Fruit fly (Drosophila melanogaster) whole organism, embryonic: ENCODE results near the gene Rab5.

ENCODE experiments used
- ATbp ChIP-seq: fragments of 200-800 bp; sonication (Bioruptor generic); optimal IDR thresholded peaks from 2 replicates; lab custom pipeline; 2017; ENCODE audit warnings: missing biosample characterization, mild to moderate bottlenecking, missing genetic modification characterization, missing genetic modification reagents
- BtbVII ChIP-seq: fragments of 200-800 bp; sonication (Bioruptor generic); optimal IDR thresholded peaks from 3 replicates; lab custom pipeline; 2017; ENCODE audit warnings: missing biosample characterization, mild to moderate bottlenecking, missing genetic modification characterization
- CG10267 ChIP-seq: fragments of 200-800 bp; sonication (Bioruptor generic); optimal IDR thresholded peaks from 2 replicates; lab custom pipeline; 2018; ENCODE audit warnings: missing biosample characterization, mild to moderate bottlenecking, missing genetic modification characterization, moderate library complexity
- CG11696 ChIP-seq: fragments of 200-800 bp; sonication (Bioruptor generic); IDR thresholded peaks from 2 replicates; pipeline ENCODE4 v1.3.6; 2022; ENCODE audit warnings: missing biosample characterization, missing genetic modification characterization
- CG13287 ChIP-seq: fragments of 200-800 bp; sonication (Bioruptor generic); IDR thresholded peaks from 2 replicates; pipeline ENCODE4 v1.3.6; 2022; ENCODE audit warnings: missing biosample characterization, missing genetic modification characterization; ENCODE audit not compliant: partially characterized antibody
- CG13424 ChIP-seq: fragments of 200-800 bp; sonication (Bioruptor generic); optimal IDR thresholded peaks from 2 replicates; lab custom pipeline; 2019; ENCODE audit warnings: missing biosample characterization, mild to moderate bottlenecking, missing genetic modification characterization, moderate library complexity
- CG13894 ChIP-seq: fragments of 200-800 bp; sonication (Bioruptor generic); optimal IDR thresholded peaks from 3 replicates; lab custom pipeline; 2018; ENCODE audit warnings: missing biosample characterization, mild to moderate bottlenecking, missing genetic modification characterization, moderate library complexity
- CG1603 ChIP-seq: fragments of 200-800 bp; sonication (Bioruptor generic); optimal IDR thresholded peaks from 2 replicates; lab custom pipeline; 2019; ENCODE audit warnings: missing biosample characterization, mild to moderate bottlenecking, missing genetic modification characterization, moderate library complexity
- CG16779 ChIP-seq: fragments of 200-800 bp; sonication (Bioruptor generic); IDR thresholded peaks from 2 replicates; pipeline ENCODE4 v1.3.6; 2022; ENCODE audit warnings: missing biosample characterization, missing genetic modification characterization
- CG16863 ChIP-seq: fragments of 200-800 bp; sonication (Bioruptor generic); optimal IDR thresholded peaks from 3 replicates; lab custom pipeline; 2016; ENCODE audit warnings: missing biosample characterization, missing genetic modification characterization
- CG17612 ChIP-seq: fragments of 200-800 bp; sonication (Bioruptor generic); IDR thresholded peaks from 2 replicates; pipeline ENCODE4 v1.3.6; 2022; ENCODE audit warnings: missing biosample characterization, missing genetic modification characterization
- CG17829 ChIP-seq: fragments of 200-800 bp; optimal IDR thresholded peaks from 2 replicates; lab custom pipeline; 2019; ENCODE audit warnings: missing biosample characterization, mild to moderate bottlenecking, missing genetic modification characterization, moderate library complexity
- CG2120 ChIP-seq: fragments of 200-800 bp; sonication (Bioruptor generic); optimal IDR thresholded peaks from 3 replicates; lab custom pipeline; 2016; ENCODE audit warnings: missing biosample characterization, missing genetic modification characterization
- CG3065 ChIP-seq: fragments of 200-800 bp; sonication (Bioruptor generic); optimal IDR thresholded peaks from 2 replicates; lab custom pipeline; 2016; ENCODE audit warnings: missing biosample characterization, missing genetic modification characterization
- CG31388 ChIP-seq: fragments of 200-800 bp; sonication (Bioruptor generic); optimal IDR thresholded peaks from 2 replicates; lab custom pipeline; 2016; ENCODE audit warnings: missing biosample characterization, missing genetic modification characterization
- CG33213 ChIP-seq: fragments of 200-800 bp; sonication (Bioruptor generic); optimal IDR thresholded peaks from 3 replicates; lab custom pipeline; 2016; ENCODE audit warnings: missing biosample characterization, missing genetic modification characterization
- CG6813 ChIP-seq: fragments of 200-800 bp; sonication (Bioruptor generic); optimal IDR thresholded peaks from 2 replicates; lab custom pipeline; 2017; ENCODE audit warnings: missing biosample characterization, missing genetic modification characterization, mild to moderate bottlenecking, moderate library complexity, missing genetic modification reagents
- CG7556 ChIP-seq: fragments of 200-800 bp; sonication (Bioruptor generic); optimal IDR thresholded peaks from 2 replicates; lab custom pipeline; 2017; ENCODE audit warnings: missing biosample characterization, mild to moderate bottlenecking, missing genetic modification characterization
- Dad ChIP-seq: fragments of 200-800 bp; sonication (Bioruptor generic); optimal IDR thresholded peaks from 3 replicates; lab custom pipeline; 2016; ENCODE audit warnings: missing biosample characterization, missing genetic modification characterization
- ERR ChIP-seq: fragments of 200-800 bp; sonication (Bioruptor generic); optimal IDR thresholded peaks from 2 replicates; lab custom pipeline; 2016; ENCODE audit warnings: missing biosample characterization, missing genetic modification characterization
- Elba2 ChIP-seq: fragments of 200-800 bp; sonication (Bioruptor generic); optimal IDR thresholded peaks from 3 replicates; lab custom pipeline; 2016; ENCODE audit warnings: missing biosample characterization, missing genetic modification characterization
- HLH4C ChIP-seq: fragments of 200-800 bp; sonication (Bioruptor generic); IDR thresholded peaks from 3 replicates; pipeline ENCODE4 v1.3.6; 2022; ENCODE audit warnings: missing biosample characterization, missing genetic modification characterization; ENCODE audit not compliant: partially characterized antibody
- Hand ChIP-seq: fragments of 200-800 bp; sonication (Bioruptor generic); optimal IDR thresholded peaks from 2 replicates; lab custom pipeline; 2017; ENCODE audit warnings: mild to moderate bottlenecking, missing biosample characterization, missing genetic modification reagents, missing genetic modification characterization
- Hey ChIP-seq: fragments of 200-800 bp; sonication (Bioruptor generic); optimal IDR thresholded peaks from 3 replicates; lab custom pipeline; 2018; ENCODE audit warnings: missing biosample characterization, mild to moderate bottlenecking, missing genetic modification characterization
- Hmx ChIP-seq: fragments of 200-800 bp; sonication (Bioruptor generic); optimal IDR thresholded peaks from 2 replicates; lab custom pipeline; 2016; ENCODE audit warnings: missing biosample characterization, missing genetic modification characterization
- Hsf ChIP-seq: fragments of 200-800 bp; sonication (Bioruptor generic); optimal IDR thresholded peaks from 3 replicates; lab custom pipeline; 2016; ENCODE audit warnings: missing biosample characterization, missing genetic modification characterization
- Lpt ChIP-seq: fragments of >200 bp; optimal IDR thresholded peaks from 2 replicates; lab custom pipeline; 2018; ENCODE audit warnings: missing biosample characterization, missing genetic modification characterization
- MTF-1 ChIP-seq: fragments of 200-800 bp; sonication (Bioruptor generic); optimal IDR thresholded peaks from 2 replicates; lab custom pipeline; 2018; ENCODE audit warnings: missing biosample characterization, mild to moderate bottlenecking, missing genetic modification characterization, borderline replicate concordance
- Mes4 ChIP-seq: fragments of 200-800 bp; sonication (Bioruptor generic); optimal IDR thresholded peaks from 2 replicates; lab custom pipeline; 2016; ENCODE audit warnings: missing biosample characterization, missing genetic modification characterization
- NK7.1 ChIP-seq: fragments of 200-800 bp; sonication (Bioruptor generic); optimal IDR thresholded peaks from 3 replicates; lab custom pipeline; 2016; ENCODE audit warnings: missing biosample characterization, missing genetic modification characterization
- Poxn ChIP-seq: fragments of 200-800 bp; sonication (Bioruptor generic); IDR thresholded peaks from 2 replicates; pipeline ENCODE4 v1.3.6; 2022; ENCODE audit warnings: missing biosample characterization, missing genetic modification characterization
- Sox100B ChIP-seq: fragments of 200-800 bp; sonication (Bioruptor generic); optimal IDR thresholded peaks from 3 replicates; lab custom pipeline; 2018; ENCODE audit warnings: missing biosample characterization, mild to moderate bottlenecking, missing genetic modification characterization
- Spps ChIP-seq: fragments of 200-800 bp; sonication (Bioruptor generic); optimal IDR thresholded peaks from 2 replicates; lab custom pipeline; 2018; ENCODE audit warnings: missing biosample characterization, mild to moderate bottlenecking, missing genetic modification characterization
- Sry-δ ChIP-seq: fragments of 200-800 bp; sonication (Bioruptor generic); optimal IDR thresholded peaks from 2 replicates; lab custom pipeline; 2016; ENCODE audit warnings: missing biosample characterization, missing genetic modification characterization
- az2 ChIP-seq: fragments of 200-800 bp; sonication (Bioruptor generic); optimal IDR thresholded peaks from 3 replicates; lab custom pipeline; 2016; ENCODE audit warnings: missing biosample characterization, missing genetic modification characterization
- bab2 ChIP-seq: fragments of 200-800 bp; sonication (Bioruptor generic); optimal IDR thresholded peaks from 2 replicates; lab custom pipeline; 2016; ENCODE audit warnings: missing biosample characterization, missing genetic modification characterization
- btn ChIP-seq: fragments of 200-800 bp; sonication (Bioruptor generic); optimal IDR thresholded peaks from 2 replicates; lab custom pipeline; 2016; ENCODE audit warnings: missing biosample characterization, missing genetic modification characterization
- cato ChIP-seq: fragments of 200-800 bp; sonication (Bioruptor generic); optimal IDR thresholded peaks from 2 replicates; lab custom pipeline; 2016; ENCODE audit warnings: missing biosample characterization, missing genetic modification characterization, borderline replicate concordance
- chif ChIP-seq, 2 experiments: fragments of 200-800 bp; sonication (Bioruptor generic); optimal IDR thresholded peaks; 3 replicates each; lab custom pipeline; 2016; ENCODE audit warnings: missing biosample characterization in 2 of 2, missing genetic modification characterization in 2 of 2
- dati ChIP-seq: fragments of 200-800 bp; sonication (Bioruptor generic); IDR thresholded peaks from 2 replicates; pipeline ENCODE4 v1.3.6; 2022; ENCODE audit warnings: missing biosample characterization, missing genetic modification characterization
- disco-r ChIP-seq: fragments of 200-800 bp; sonication (Bioruptor generic); optimal IDR thresholded peaks from 2 replicates; lab custom pipeline; 2016; ENCODE audit warnings: missing biosample characterization, missing genetic modification characterization
- fd102C ChIP-seq: fragments of 200-800 bp; sonication (Bioruptor generic); optimal IDR thresholded peaks from 2 replicates; lab custom pipeline; 2018; ENCODE audit warnings: missing biosample characterization, mild to moderate bottlenecking, missing genetic modification characterization, moderate library complexity
- gcm ChIP-seq: fragments of 200-800 bp; sonication (Bioruptor generic); optimal IDR thresholded peaks from 2 replicates; lab custom pipeline; 2019; ENCODE audit warnings: missing biosample characterization, mild to moderate bottlenecking, missing genetic modification characterization, moderate library complexity
- nmo ChIP-seq: fragments of 200-800 bp; sonication (Bioruptor generic); optimal IDR thresholded peaks from 2 replicates; lab custom pipeline; 2018; ENCODE audit warnings: missing biosample characterization, mild to moderate bottlenecking, missing genetic modification characterization, moderate library complexity
- pan ChIP-seq, 4 experiments: fragments of >200 bp in 3 of 4; fragments of 200-800 bp in 1 of 4; sonication (Bioruptor generic) in 1 of 4; optimal IDR thresholded peaks in 3 of 4; IDR thresholded peaks in 1 of 4; 2 replicates each; pipeline versions ENCODE4 v1.3.6 to Lab custom; 2017 to 2022; ENCODE audit warnings: missing biosample characterization in 2 of 4, missing genetic modification characterization in 2 of 4, mixed read lengths in 1 of 4
- prd ChIP-seq, 3 experiments: fragments of >200 bp in 2 of 3; fragments of 200-800 bp in 1 of 3; sonication (Bioruptor generic) in 1 of 3; optimal IDR thresholded peaks in 2 of 3; IDR thresholded peaks in 1 of 3; 2 replicates in 2 of 3; 3 replicates in 1 of 3; pipeline versions ENCODE4 v1.3.6 to Lab custom; 2017 to 2022; ENCODE audit warnings: missing biosample characterization in 1 of 3, missing genetic modification characterization in 1 of 3
- ro ChIP-seq: fragments of 200-800 bp; sonication (Bioruptor generic); IDR thresholded peaks from 2 replicates; pipeline ENCODE4 v1.3.6; 2022; ENCODE audit warnings: missing biosample characterization, missing genetic modification characterization
- sr ChIP-seq: fragments of 200-800 bp; sonication (Bioruptor generic); IDR thresholded peaks from 3 replicates; pipeline ENCODE4 v1.3.6; 2022; ENCODE audit warnings: missing biosample characterization, missing genetic modification characterization

Rab5 gene

dm6 chr2L:2375655-2376417 lies 10.8 kb upstream of the Rab5 start, which contains the start of gene Atxn7 (continued):
- peak; percentile 78 for TF ChIP-seq sr (GFP tag; lab: Robert Waterston, UW)
- TF ChIP-seq CG17612, result no peak; the same call in 1 of the 2 replicates
- no peak for TF ChIP-seq btn (GFP tag; lab: Kevin White, UChicago)
- TF ChIP-seq nmo (GFP tag; lab: Kevin White, UChicago), result peak; percentile 73
- TF ChIP-seq Dad, result peak; percentile 36
- TF ChIP-seq MTF-1, result peak; percentile 70
- TF ChIP-seq CG16779, result no peak
- TF ChIP-seq Hsf, result peak; percentile 74
- TF ChIP-seq Elba2 (GFP tag; lab: Kevin White, UChicago), result no peak
- TF ChIP-seq CG13894 (tag; lab: Kevin White, UChicago), result peak; percentile 36
- no peak for TF ChIP-seq Lpt (GFP tag; lab: Kevin White, UChicago)
- peak; percentile 89 for TF ChIP-seq CG13287 (GFP tag; lab: Robert Waterston, UW)
- peak; percentile 53 for TF ChIP-seq CG7556
- no peak for TF ChIP-seq Spps (tag; lab: Kevin White, UChicago)
- peak; percentile 83 for TF ChIP-seq CG33213 (GFP tag; lab: Kevin White, UChicago)
- TF ChIP-seq ro, result no peak
- peak; percentile 33 for TF ChIP-seq BtbVII
- TF ChIP-seq CG6813 (GFP tag; lab: Kevin White, UChicago), result peak; percentile 38
- peak; percentile 92 for TF ChIP-seq CG1603
- no peak for TF ChIP-seq cato (GFP tag; lab: Kevin White, UChicago)
- peak; percentile 10 for TF ChIP-seq Hmx (GFP tag; lab: Kevin White, UChicago)
- peak; percentile 62 for TF ChIP-seq gcm (GFP tag; lab: Kevin White, UChicago)
- TF ChIP-seq CG13424, result peak; percentile 44
- peak; percentile 24 for TF ChIP-seq az2
- peak; percentile 28 for TF ChIP-seq fd102C (GFP tag; lab: Kevin White, UChicago)
- TF ChIP-seq NK7.1 (GFP tag; lab: Kevin White, UChicago), result peak; percentile 71
- TF ChIP-seq prd (optimal IDR thresholded peaks at IDR 0.05; lab: Kevin White, UChicago), result no peak
- no peak; the same call in 2 of the 3 replicates for TF ChIP-seq prd (GFP tag; IDR thresholded peaks at IDR 0.05; lab: Robert Waterston, UW)
- TF ChIP-seq CG10267 (tag; lab: Kevin White, UChicago), result peak; percentile 67
- no peak for TF ChIP-seq Hand
- TF ChIP-seq Sry-δ (GFP tag; lab: Kevin White, UChicago), result peak; percentile 95
- peak; percentile 40 for TF ChIP-seq CG3065 (GFP tag; lab: Kevin White, UChicago)
- peak; percentile 72 for TF ChIP-seq Sox100B
- no peak for TF ChIP-seq Poxn (GFP tag; lab: Robert Waterston, UW)
- no peak for TF ChIP-seq dati
- TF ChIP-seq ERR (GFP tag; lab: Kevin White, UChicago), result peak; percentile 16
- no peak for TF ChIP-seq CG11696 (GFP tag; lab: Robert Waterston, UW)
- peak; percentile 37 to 52 for TF ChIP-seq chif (GFP tag; optimal IDR thresholded peaks at IDR 0.05; lab: Kevin White, UChicago)
- TF ChIP-seq Mes4 (GFP tag; lab: Kevin White, UChicago), result peak; percentile 73
- TF ChIP-seq CG31388 (GFP tag; lab: Kevin White, UChicago), result no peak
- peak; percentile 49 for TF ChIP-seq CG17829 (tag; lab: Kevin White, UChicago)
- no peak for TF ChIP-seq pan (optimal IDR thresholded peaks at IDR 0.05; lab: Kevin White, UChicago)
- peak in 1 of 2 experiments; percentile 72 for TF ChIP-seq pan (GFP tag; optimal IDR thresholded peaks at IDR 0.05 in 1 of 2, IDR thresholded peaks at IDR 0.05 in 1 of 2)
- peak; percentile 24 for TF ChIP-seq bab2 (GFP tag; lab: Kevin White, UChicago)
- peak; percentile 33 for TF ChIP-seq disco-r (GFP tag; lab: Kevin White, UChicago)
- peak; percentile 31 for TF ChIP-seq CG16863 (GFP tag; lab: Kevin White, UChicago)
- TF ChIP-seq HLH4C, result peak; percentile 95
- peak; percentile 74 for TF ChIP-seq ATbp (GFP tag; lab: Kevin White, UChicago)
- peak; percentile 47 for TF ChIP-seq Hey (tag; lab: Kevin White, UChicago)
- TF ChIP-seq CG2120 (GFP tag; lab: Kevin White, UChicago), result peak; percentile 16
